Worm (Caenorhabditis elegans) whole organism, L1 larva: ENCODE measurements around the gene trm-1.
A peak's percentile ranks its signal among the peaks of the same experiment; 100 is the strongest.

Source experiments
- C34B4.2 ChIP-seq: sonication (generic microtip); optimal IDR thresholded peaks from 2 replicates; lab custom pipeline; 2017; ENCODE audit warnings: mild to moderate bottlenecking, missing genetic modification characterization, missing compliant biosample characterization
- F16B12.6 ChIP-seq: fragments of 150-350 bp; optimal IDR thresholded peaks from 2 replicates; lab custom pipeline; 2014; ENCODE audit warnings: missing biosample characterization, missing genetic modification characterization
- Y116A8C.19 ChIP-seq: sonication (generic microtip); optimal IDR thresholded peaks from 2 replicates; lab custom pipeline; 2016; ENCODE audit warnings: missing compliant biosample characterization, missing genetic modification characterization, borderline replicate concordance
- aha-1 ChIP-seq: fragments of 150-350 bp; optimal IDR thresholded peaks from 2 replicates; lab custom pipeline; 2014; ENCODE audit warnings: missing biosample characterization, missing genetic modification characterization
- alr-1 ChIP-seq: fragments of 200-800 bp; sonication (Bioruptor generic); optimal IDR thresholded peaks from 2 replicates; lab custom pipeline; 2018; ENCODE audit warnings: borderline replicate concordance, mild to moderate bottlenecking, missing genetic modification characterization, missing compliant biosample characterization
- aly-2 ChIP-seq: fragments of 150-350 bp; optimal IDR thresholded peaks from 2 replicates; lab custom pipeline; 2014; ENCODE audit warnings: missing biosample characterization, missing genetic modification characterization
- ama-1 ChIP-seq: fragments of 150-350 bp; optimal IDR thresholded peaks from 2 replicates; lab custom pipeline; 2014
- blmp-1 ChIP-seq: fragments of 150-350 bp; optimal IDR thresholded peaks from 2 replicates; lab custom pipeline; 2014; ENCODE audit warnings: missing biosample characterization, missing genetic modification characterization
- ceh-63 ChIP-seq: fragments of 200-800 bp; sonication (Bioruptor generic); optimal IDR thresholded peaks from 2 replicates; lab custom pipeline; 2018; ENCODE audit warnings: mild to moderate bottlenecking, missing genetic modification characterization, missing compliant biosample characterization
- ceh-8 ChIP-seq: fragments of 200-800 bp; sonication (Bioruptor generic); optimal IDR thresholded peaks from 2 replicates; lab custom pipeline; 2018; ENCODE audit warnings: mild to moderate bottlenecking, missing genetic modification characterization, moderate library complexity, missing compliant biosample characterization
- ceh-82 ChIP-seq, 3 experiments: fragments of 150-350 bp in 1 of 3; sonication (generic microtip) in 2 of 3; optimal IDR thresholded peaks; 2 replicates each; lab custom pipeline; 2014 to 2017; ENCODE audit warnings: missing biosample characterization in 3 of 3, missing genetic modification characterization in 3 of 3
- ceh-88 ChIP-seq: fragments of 200-800 bp; sonication (Bioruptor generic); IDR thresholded peaks from 2 replicates; pipeline ENCODE4 v1.3.6; 2022; ENCODE audit warnings: missing genetic modification characterization, missing compliant biosample characterization
- ces-1 ChIP-seq: fragments of 150-350 bp; optimal IDR thresholded peaks from 2 replicates; lab custom pipeline; 2014; ENCODE audit warnings: missing biosample characterization, missing genetic modification reagents, missing genetic modification characterization
- dpl-1 ChIP-seq, 3 experiments: fragments of 150-350 bp in 2 of 3; sonication (generic microtip) in 1 of 3; optimal IDR thresholded peaks; 2 replicates each; lab custom pipeline; 2014 to 2017; ENCODE audit warnings: missing biosample characterization in 3 of 3, missing genetic modification characterization in 3 of 3, missing genetic modification reagents in 3 of 3
- dsc-1 ChIP-seq: sonication (generic microtip); optimal IDR thresholded peaks from 2 replicates; lab custom pipeline; 2016; ENCODE audit warnings: mild to moderate bottlenecking, missing genetic modification characterization, missing compliant biosample characterization
- efl-1 ChIP-seq, 4 experiments: fragments of 150-350 bp; optimal IDR thresholded peaks in 3 of 4; peaks in 1 of 4; 1 replicate in 1 of 4; 2 replicates in 3 of 4; lab custom pipeline; 2014; ENCODE audit warnings: missing biosample characterization in 2 of 4, missing genetic modification characterization in 2 of 4, missing genetic modification reagents in 2 of 4
- efl-3 ChIP-seq: fragments of 200-800 bp; sonication (Bioruptor generic); optimal IDR thresholded peaks from 2 replicates; lab custom pipeline; 2018; ENCODE audit warnings: mild to moderate bottlenecking, missing genetic modification characterization, missing compliant biosample characterization
- egl-27 ChIP-seq, 2 experiments: fragments of 150-350 bp in 1 of 2; sonication (generic microtip); optimal IDR thresholded peaks; 3 replicates each; lab custom pipeline; 2017 to 2018; ENCODE audit warnings: missing biosample characterization in 2 of 2, missing genetic modification characterization in 2 of 2, missing genetic modification reagents in 2 of 2
- ets-5 ChIP-seq: fragments of 200-800 bp; sonication (Bioruptor generic); IDR thresholded peaks from 2 replicates; pipeline ENCODE4 v1.3.6; 2022; ENCODE audit warnings: missing genetic modification characterization, missing compliant biosample characterization
- fkh-10 ChIP-seq: sonication (generic microtip); optimal IDR thresholded peaks from 2 replicates; lab custom pipeline; 2017; ENCODE audit warnings: missing biosample characterization, missing genetic modification reagents, missing genetic modification characterization
- fkh-8 ChIP-seq: sonication (generic microtip); optimal IDR thresholded peaks from 2 replicates; lab custom pipeline; 2016; ENCODE audit warnings: mild to moderate bottlenecking, missing genetic modification characterization, missing compliant biosample characterization
- grh-1 ChIP-seq: fragments of 200-800 bp; sonication (Bioruptor generic); IDR thresholded peaks from 2 replicates; pipeline ENCODE4 v1.3.6; 2022; ENCODE audit warnings: missing genetic modification reagents, missing genetic modification characterization, missing compliant biosample characterization
- hlh-4 ChIP-seq: sonication (generic microtip); optimal IDR thresholded peaks from 2 replicates; lab custom pipeline; 2016; ENCODE audit warnings: mild to moderate bottlenecking, missing genetic modification characterization, missing compliant biosample characterization
- hpl-2 ChIP-seq: fragments of 150-350 bp; optimal IDR thresholded peaks from 2 replicates; lab custom pipeline; 2014; ENCODE audit warnings: missing biosample characterization, missing genetic modification reagents, missing genetic modification characterization
- isw-1 ChIP-seq: fragments of 200-800 bp; sonication (Bioruptor generic); IDR thresholded peaks from 2 replicates; pipeline ENCODE4 v1.3.6; 2022; ENCODE audit warnings: missing genetic modification characterization, missing compliant biosample characterization
- jun-1 ChIP-seq: fragments of 150-350 bp; optimal IDR thresholded peaks from 2 replicates; lab custom pipeline; 2014; ENCODE audit warnings: missing biosample characterization, missing genetic modification reagents, missing genetic modification characterization
- lin-14 ChIP-seq: fragments of 200-800 bp; sonication (Bioruptor generic); optimal IDR thresholded peaks from 2 replicates; lab custom pipeline; 2018; ENCODE audit warnings: mild to moderate bottlenecking, missing genetic modification characterization, moderate library complexity, missing compliant biosample characterization
- lin-15B ChIP-seq: fragments of 150-350 bp; sonication (generic microtip); optimal IDR thresholded peaks from 3 replicates; lab custom pipeline; 2014; ENCODE audit warnings: missing biosample characterization, missing genetic modification characterization
- lin-35 ChIP-seq, 2 experiments: fragments of 150-350 bp; optimal IDR thresholded peaks; 2 replicates each; lab custom pipeline; 2014; ENCODE audit warnings: missing biosample characterization in 2 of 2, missing genetic modification characterization in 2 of 2, missing genetic modification reagents in 2 of 2
- lsy-2 ChIP-seq, 2 experiments: fragments of 150-350 bp; optimal IDR thresholded peaks; 2 replicates each; lab custom pipeline; 2014; ENCODE audit warnings: missing biosample characterization in 2 of 2, missing genetic modification characterization in 2 of 2
- mab-9 ChIP-seq: fragments of 200-800 bp; sonication (Bioruptor generic); IDR thresholded peaks from 2 replicates; pipeline ENCODE4 v1.3.6; 2022; ENCODE audit warnings: missing genetic modification reagents, missing genetic modification characterization, missing compliant biosample characterization
- nhr-28 ChIP-seq: fragments of 150-350 bp; optimal IDR thresholded peaks from 2 replicates; lab custom pipeline; 2014; ENCODE audit warnings: missing biosample characterization, missing genetic modification characterization
- nhr-47 ChIP-seq: sonication (generic microtip); optimal IDR thresholded peaks from 2 replicates; lab custom pipeline; 2016; ENCODE audit warnings: mild to moderate bottlenecking, missing genetic modification characterization, moderate library complexity, missing compliant biosample characterization
- nhr-71 ChIP-seq: sonication (generic microtip); optimal IDR thresholded peaks from 2 replicates; lab custom pipeline; 2016; ENCODE audit warnings: mild to moderate bottlenecking, missing genetic modification characterization, moderate library complexity, missing compliant biosample characterization
- nhr-76 ChIP-seq: sonication (generic microtip); optimal IDR thresholded peaks from 2 replicates; lab custom pipeline; 2017; ENCODE audit warnings: missing biosample characterization, missing genetic modification characterization
- nhr-77 ChIP-seq: fragments of 150-350 bp; optimal IDR thresholded peaks from 2 replicates; lab custom pipeline; 2014; ENCODE audit warnings: missing biosample characterization, missing genetic modification characterization
- nhr-90 ChIP-seq: sonication (generic microtip); optimal IDR thresholded peaks from 2 replicates; lab custom pipeline; 2016; ENCODE audit warnings: mild to moderate bottlenecking, missing genetic modification characterization, missing compliant biosample characterization; ENCODE audit not compliant: poor library complexity
- pag-3 ChIP-seq: sonication (generic microtip); optimal IDR thresholded peaks from 2 replicates; lab custom pipeline; 2017; ENCODE audit warnings: missing genetic modification characterization, mild to moderate bottlenecking, missing compliant biosample characterization, antibody characterized with exemption, borderline replicate concordance; ENCODE audit not compliant: insufficient read depth
- skn-1 ChIP-seq: fragments of 150-350 bp; optimal IDR thresholded peaks from 2 replicates; lab custom pipeline; 2014; ENCODE audit warnings: missing biosample characterization, missing genetic modification characterization
- sup-37 ChIP-seq: fragments of 200-800 bp; sonication (Bioruptor generic); optimal IDR thresholded peaks from 2 replicates; lab custom pipeline; 2018; ENCODE audit warnings: mild to moderate bottlenecking, missing genetic modification characterization, missing compliant biosample characterization
- swsn-7 ChIP-seq: sonication (generic microtip); optimal IDR thresholded peaks from 2 replicates; lab custom pipeline; 2016; ENCODE audit warnings: missing genetic modification characterization, missing compliant biosample characterization
- tbx-2 ChIP-seq: sonication (generic microtip); optimal IDR thresholded peaks from 2 replicates; lab custom pipeline; 2016; ENCODE audit warnings: missing genetic modification characterization, missing compliant biosample characterization
- tlp-1 ChIP-seq: fragments of 150-350 bp; optimal IDR thresholded peaks from 2 replicates; lab custom pipeline; 2014; ENCODE audit warnings: missing biosample characterization, missing genetic modification characterization
- unc-130 ChIP-seq: fragments of 150-350 bp; optimal IDR thresholded peaks from 2 replicates; lab custom pipeline; 2017; ENCODE audit warnings: missing biosample characterization, missing genetic modification characterization, inconsistent platforms
- unc-62 ChIP-seq: fragments of 150-350 bp; optimal IDR thresholded peaks from 2 replicates; lab custom pipeline; 2014; ENCODE audit warnings: missing biosample characterization, missing genetic modification reagents, missing genetic modification characterization
- unc-86 ChIP-seq: sonication (generic microtip); optimal IDR thresholded peaks from 2 replicates; lab custom pipeline; 2016; ENCODE audit warnings: missing genetic modification characterization, missing compliant biosample characterization
- xbp-1 ChIP-seq: sonication (generic microtip); optimal IDR thresholded peaks from 2 replicates; lab custom pipeline; 2016; ENCODE audit warnings: missing genetic modification characterization, missing compliant biosample characterization
- zag-1 ChIP-seq: fragments of 150-350 bp; optimal IDR thresholded peaks from 2 replicates; lab custom pipeline; 2014; ENCODE audit warnings: missing biosample characterization, missing genetic modification characterization
- zip-4 ChIP-seq: fragments of 200-800 bp; sonication (Bioruptor generic); optimal IDR thresholded peaks from 2 replicates; lab custom pipeline; 2018; ENCODE audit warnings: mild to moderate bottlenecking, missing genetic modification characterization, moderate library complexity, missing compliant biosample characterization
- ztf-4 ChIP-seq: fragments of 150-350 bp; optimal IDR thresholded peaks from 2 replicates; lab custom pipeline; 2014; ENCODE audit warnings: missing biosample characterization, missing genetic modification characterization

trm-1 gene

DNA sequence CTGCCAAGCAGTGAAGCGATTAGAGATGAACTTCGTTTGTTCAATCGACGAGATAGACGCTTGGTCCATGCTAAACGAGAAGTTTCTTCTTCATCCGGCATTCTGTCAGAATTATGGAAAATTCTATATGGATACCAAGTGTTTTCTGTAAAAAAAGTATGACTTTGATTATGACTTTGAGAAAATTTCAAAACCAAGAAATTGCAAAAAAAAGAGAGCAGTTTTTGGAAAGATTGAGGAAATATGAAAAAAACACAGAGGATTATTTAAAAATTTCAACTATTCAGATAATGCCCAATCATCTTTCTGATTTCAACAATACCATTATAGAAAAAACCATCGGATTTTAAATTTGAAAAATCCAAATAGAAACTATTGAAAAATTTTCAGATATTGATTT is 40.1 kb downstream of the trm-1 start, which contains the start of gene par-1:
par-1 (minus strand) TSS at position 101 of the 400 bp plus-strand sequence.
- TF ChIP-seq skn-1 (tag; lab: Kevin White, UChicago) (no peak), zag-1 (tag; lab: Kevin White, UChicago) (no peak), isw-1 (GFP tag; lab: Robert Waterston, UW) (no peak), jun-1 (tag; lab: Kevin White, UChicago) (no peak), nhr-76 (tag; lab: Kevin White, UChicago) (no peak), ama-1 (lab: Kevin White, UChicago) (no peak), ceh-8 (GFP tag; lab: Kevin White, UChicago) (no peak), fkh-10 (no peak), blmp-1 (tag; lab: Kevin White, UChicago) (no peak), ceh-88 (no peak), ztf-4 (tag; lab: Kevin White, UChicago) (no peak)

DNA sequence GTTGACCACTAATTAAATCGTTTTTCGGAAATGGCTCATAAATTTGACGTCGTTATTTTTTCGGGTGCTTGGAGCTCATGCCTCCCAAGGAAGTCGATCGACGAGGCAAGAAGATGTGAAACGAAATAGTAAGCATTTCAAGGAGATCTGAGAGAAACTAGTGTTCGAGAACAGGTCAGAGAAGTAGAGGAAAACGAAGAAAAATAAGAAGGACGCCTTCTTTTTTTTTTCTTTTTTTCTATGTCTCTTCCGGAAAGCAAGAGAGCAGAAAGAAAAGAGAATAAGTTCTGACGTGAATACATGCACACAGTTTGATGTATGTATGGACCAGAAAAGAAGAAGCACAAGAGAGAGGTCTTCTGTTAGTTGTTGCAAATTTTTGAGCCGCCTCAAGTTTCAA is 41.8 kb downstream of the trm-1 start:
- TF ChIP-seq nhr-77 (tag; lab: Kevin White, UChicago) (no peak), ces-1 (no peak), xbp-1 (tag; lab: Kevin White, UChicago) (no peak), grh-1 (GFP tag; lab: Robert Waterston, UW) (no peak), ceh-88 (no peak), unc-130 (tag; lab: Kevin White, UChicago) (no peak), nhr-90 (tag; lab: Kevin White, UChicago) (no peak), fkh-10 (peak; percentile 58), fkh-8 (tag; lab: Kevin White, UChicago) (peak; percentile 63), mab-9 (GFP tag; lab: Robert Waterston, UW) (peak; percentile 53; the same call in 1 of the 2 replicates), sup-37 (GFP tag; lab: Kevin White, UChicago) (no peak), hlh-4 (tag; lab: Kevin White, UChicago) (no peak), lin-15B (no peak), efl-3 (GFP tag; lab: Kevin White, UChicago) (no peak), F16B12.6 (tag; lab: Kevin White, UChicago) (no peak), unc-62 (no peak), egl-27 (tag; optimal IDR thresholded peaks at IDR 0.05; lab: Kevin White, UChicago) (no peak), pag-3 (tag; lab: Kevin White, UChicago) (no peak), isw-1 (GFP tag; lab: Robert Waterston, UW) (peak; percentile 16; the same call in 1 of the 2 replicates), C34B4.2 (tag; lab: Kevin White, UChicago) (no peak), ceh-82 (tag; optimal IDR thresholded peaks at IDR 0.05; lab: Kevin White, UChicago) (peak in 2 of 3 experiments; percentile 33 to 53), efl-1 (optimal IDR thresholded peaks at IDR 0.05; lab: Kevin White, UChicago) (peak; percentile 25 to 31), efl-1 (GFP tag; optimal IDR thresholded peaks at IDR 0.05 in 1 of 2; lab: Kevin White, UChicago) (peak in 1 of 2 experiments; percentile 62), dpl-1 (GFP tag; optimal IDR thresholded peaks at IDR 0.05; lab: Kevin White, UChicago) (peak in 1 of 3 experiments; percentile 21), aha-1 (tag; lab: Kevin White, UChicago) (no peak), nhr-47 (tag; lab: Kevin White, UChicago) (peak; percentile 59), swsn-7 (tag; lab: Kevin White, UChicago) (peak; percentile 3), lin-14 (peak; percentile 93), nhr-28 (tag; lab: Kevin White, UChicago) (no peak), tlp-1 (tag; lab: Kevin White, UChicago) (no peak), lin-35 (GFP tag; optimal IDR thresholded peaks at IDR 0.05; lab: Kevin White, UChicago) (peak in 1 of 2 experiments; percentile 34), zag-1 (tag; lab: Kevin White, UChicago) (no peak), Y116A8C.19 (tag; lab: Kevin White, UChicago) (no peak), alr-1 (no peak), zip-4 (no peak), dsc-1 (tag; lab: Kevin White, UChicago) (peak; percentile 12), ets-5 (GFP tag; lab: Robert Waterston, UW) (no peak), nhr-71 (tag; lab: Kevin White, UChicago) (peak; percentile 53), aly-2 (no peak), hpl-2 (GFP tag; lab: Kevin White, UChicago) (no peak), lsy-2 (tag; optimal IDR thresholded peaks at IDR 0.05; lab: Kevin White, UChicago) (peak in 1 of 2 experiments; percentile 53), ceh-63 (GFP tag; lab: Kevin White, UChicago) (no peak), unc-86 (peak; percentile 56), tbx-2 (tag; lab: Kevin White, UChicago) (peak; percentile 34)
